Worm (Caenorhabditis elegans) whole organism, L4 larva: ENCODE data around the gene C33G3.4.
A peak's percentile ranks its signal among the peaks of the same experiment; 100 is the strongest.

ENCODE experiments used
- D1046.2 ChIP-seq: fragments of 200-800 bp; sonication (Bioruptor generic); IDR thresholded peaks from 2 replicates; pipeline ENCODE4 v1.3.6; 2022; ENCODE audit warnings: missing genetic modification characterization, missing compliant biosample characterization
- F10B5.3 ChIP-seq: sonication (generic microtip); optimal IDR thresholded peaks from 2 replicates; lab custom pipeline; 2016; ENCODE audit warnings: mild to moderate bottlenecking, missing genetic modification characterization, missing compliant biosample characterization
- F44E2.7 ChIP-seq: fragments of 200-800 bp; sonication (Bioruptor generic); IDR thresholded peaks from 2 replicates; pipeline ENCODE4 v2.1.2; 2022; ENCODE audit warnings: missing genetic modification characterization, missing compliant biosample characterization
- Y105C5A.15 ChIP-seq: fragments of 200-800 bp; sonication (Bioruptor generic); IDR thresholded peaks from 2 replicates; pipeline ENCODE4 v1.3.6; 2022; ENCODE audit warnings: missing genetic modification characterization, missing compliant biosample characterization
- ZK546.5 ChIP-seq, 2 experiments: sonication (generic microtip); optimal IDR thresholded peaks; 2 replicates each; lab custom pipeline; 2017; ENCODE audit warnings: missing biosample characterization in 2 of 2, missing genetic modification characterization in 2 of 2
- aha-1 ChIP-seq: fragments of 150-350 bp; peaks from one replicate; lab custom pipeline; 2014; ENCODE audit warnings: missing biosample characterization, missing genetic modification characterization
- aly-2 ChIP-seq: sonication (generic microtip); optimal IDR thresholded peaks from 2 replicates; lab custom pipeline; 2018; ENCODE audit warnings: missing biosample characterization, missing genetic modification characterization
- ama-1 ChIP-seq: fragments of 150-350 bp; optimal IDR thresholded peaks from 2 replicates; lab custom pipeline; 2014; ENCODE audit warnings: inconsistent platforms, mixed read lengths
- arid-1 ChIP-seq: fragments of 200-800 bp; sonication (Bioruptor generic); conservative IDR thresholded peaks from 2 replicates; pipeline ENCODE4 v1.3.6; 2022; ENCODE audit warnings: missing genetic modification reagents, missing genetic modification characterization, missing compliant biosample characterization
- ceh-20 ChIP-seq: fragments of 200-800 bp; sonication (Bioruptor generic); IDR thresholded peaks from 2 replicates; pipeline ENCODE4 v1.3.6; 2022; ENCODE audit warnings: missing genetic modification reagents, missing genetic modification characterization, missing compliant biosample characterization
- ces-1 ChIP-seq: fragments of 150-350 bp; sonication (generic microtip); optimal IDR thresholded peaks from 4 replicates; lab custom pipeline; 2014; ENCODE audit warnings: missing biosample characterization, missing genetic modification reagents, missing genetic modification characterization
- ctbp-1 ChIP-seq: fragments of 200-800 bp; sonication (Bioruptor generic); IDR thresholded peaks from 2 replicates; pipeline ENCODE4 v1.3.6; 2022; ENCODE audit warnings: missing genetic modification reagents, missing genetic modification characterization, missing compliant biosample characterization
- daf-16 ChIP-seq, 3 experiments: sonication (generic microtip); optimal IDR thresholded peaks; 2 replicates each; lab custom pipeline; 2016 to 2017; ENCODE audit warnings: missing genetic modification characterization in 3 of 3, missing genetic modification reagents in 3 of 3, mild to moderate bottlenecking in 2 of 3, missing compliant biosample characterization in 2 of 3, missing biosample characterization in 1 of 3, moderate library complexity in 1 of 3
- dmd-8 ChIP-seq: fragments of 200-800 bp; sonication (Bioruptor generic); IDR thresholded peaks from 2 replicates; pipeline ENCODE4 v1.3.6; 2022; ENCODE audit warnings: missing genetic modification characterization, missing compliant biosample characterization
- dmd-9 ChIP-seq: fragments of 200-800 bp; sonication (Bioruptor generic); IDR thresholded peaks from 2 replicates; pipeline ENCODE4 v1.3.6; 2022; ENCODE audit warnings: missing genetic modification reagents, missing genetic modification characterization, missing compliant biosample characterization
- egl-43 ChIP-seq: fragments of 200-800 bp; sonication (Bioruptor generic); IDR thresholded peaks from 2 replicates; pipeline ENCODE4 v1.3.6; 2022; ENCODE audit warnings: missing genetic modification reagents, missing genetic modification characterization, missing compliant biosample characterization
- fkh-10 ChIP-seq: fragments of 150-350 bp; optimal IDR thresholded peaks from 2 replicates; lab custom pipeline; 2014; ENCODE audit warnings: missing biosample characterization, missing genetic modification reagents, missing genetic modification characterization
- fos-1 ChIP-seq: fragments of 150-350 bp; optimal IDR thresholded peaks from 2 replicates; lab custom pipeline; 2014; ENCODE audit warnings: missing biosample characterization, missing genetic modification characterization
- hlh-11 ChIP-seq: fragments of 200-800 bp; sonication (Bioruptor generic); optimal IDR thresholded peaks from 2 replicates; lab custom pipeline; 2018; ENCODE audit warnings: mild to moderate bottlenecking, missing genetic modification characterization, missing compliant biosample characterization
- hlh-30 ChIP-seq: sonication (generic microtip); optimal IDR thresholded peaks from 2 replicates; lab custom pipeline; 2017; ENCODE audit warnings: antibody characterized with exemption, mild to moderate bottlenecking, missing genetic modification characterization, missing compliant biosample characterization; ENCODE audit not compliant: insufficient read depth
- hmg-1.1 ChIP-seq: fragments of 200-800 bp; sonication (Bioruptor generic); IDR thresholded peaks from 2 replicates; pipeline ENCODE4 v1.3.6; 2022; ENCODE audit warnings: missing genetic modification reagents, missing genetic modification characterization, missing compliant biosample characterization
- lin-15B ChIP-seq: fragments of 150-350 bp; sonication (generic microtip); optimal IDR thresholded peaks from 3 replicates; lab custom pipeline; 2014; ENCODE audit warnings: missing biosample characterization, missing genetic modification characterization
- lin-29 ChIP-seq: fragments of 200-800 bp; sonication (Bioruptor generic); IDR thresholded peaks from 2 replicates; pipeline ENCODE4 v1.3.6; 2022; ENCODE audit warnings: missing genetic modification reagents, missing genetic modification characterization, missing compliant biosample characterization
- lin-38 ChIP-seq: fragments of 200-800 bp; sonication (Bioruptor generic); IDR thresholded peaks from 2 replicates; pipeline ENCODE4 v1.3.6; 2022; ENCODE audit warnings: missing genetic modification reagents, missing genetic modification characterization, missing compliant biosample characterization
- lin-39 ChIP-seq: fragments of 150-350 bp; optimal IDR thresholded peaks from 2 replicates; lab custom pipeline; 2014; ENCODE audit warnings: missing biosample characterization, missing genetic modification reagents, missing genetic modification characterization
- madf-9 ChIP-seq: fragments of 200-800 bp; sonication (Bioruptor generic); conservative IDR thresholded peaks from 2 replicates; pipeline ENCODE4 v1.3.6; 2022; ENCODE audit warnings: missing genetic modification reagents, missing genetic modification characterization, missing compliant biosample characterization
- mep-1 ChIP-seq: fragments of 150-350 bp; sonication (generic microtip); optimal IDR thresholded peaks from 3 replicates; lab custom pipeline; 2014; ENCODE audit warnings: missing biosample characterization, missing genetic modification characterization
- mxl-2 ChIP-seq: fragments of 200-800 bp; sonication (Bioruptor generic); conservative IDR thresholded peaks from 2 replicates; pipeline ENCODE4 v1.3.6; 2022; ENCODE audit warnings: missing genetic modification reagents, missing genetic modification characterization, missing compliant biosample characterization
- nhr-11 ChIP-seq: fragments of 150-350 bp; optimal IDR thresholded peaks from 2 replicates; lab custom pipeline; 2014; ENCODE audit warnings: missing biosample characterization, missing genetic modification characterization
- nhr-237 ChIP-seq: sonication (generic microtip); optimal IDR thresholded peaks from 2 replicates; lab custom pipeline; 2017; ENCODE audit warnings: missing biosample characterization, missing genetic modification characterization
- nhr-25 ChIP-seq: sonication (generic microtip); optimal IDR thresholded peaks from 2 replicates; lab custom pipeline; 2017; ENCODE audit warnings: missing genetic modification characterization, mild to moderate bottlenecking, missing compliant biosample characterization, antibody characterized with exemption, moderate library complexity, borderline replicate concordance; ENCODE audit not compliant: insufficient read depth
- nhr-48 ChIP-seq: sonication (generic microtip); optimal IDR thresholded peaks from 2 replicates; lab custom pipeline; 2016; ENCODE audit warnings: mild to moderate bottlenecking, missing genetic modification characterization, missing compliant biosample characterization
- nhr-6 ChIP-seq: fragments of 150-350 bp; optimal IDR thresholded peaks from 2 replicates; lab custom pipeline; 2014; ENCODE audit warnings: missing biosample characterization, missing genetic modification characterization
- nhr-77 ChIP-seq: fragments of 150-350 bp; optimal IDR thresholded peaks from 2 replicates; lab custom pipeline; 2014; ENCODE audit warnings: missing biosample characterization, missing genetic modification characterization
- set-16 ChIP-seq: fragments of 200-800 bp; sonication (Bioruptor generic); IDR thresholded peaks from 2 replicates; pipeline ENCODE4 v1.3.6; 2022; ENCODE audit warnings: missing genetic modification reagents, missing genetic modification characterization, missing compliant biosample characterization
- skn-1 ChIP-seq: fragments of 150-350 bp; optimal IDR thresholded peaks from 2 replicates; lab custom pipeline; 2014; ENCODE audit warnings: missing biosample characterization, missing genetic modification characterization
- snpc-4 ChIP-seq: fragments of 150-350 bp; optimal IDR thresholded peaks from 2 replicates; lab custom pipeline; 2014; ENCODE audit warnings: missing biosample characterization, missing genetic modification characterization
- spr-1 ChIP-seq: sonication (generic microtip); optimal IDR thresholded peaks from 2 replicates; lab custom pipeline; 2016; ENCODE audit warnings: mild to moderate bottlenecking, missing genetic modification characterization, missing compliant biosample characterization
- spr-3 ChIP-seq: fragments of 200-800 bp; sonication (Bioruptor generic); optimal IDR thresholded peaks from 2 replicates; lab custom pipeline; 2018; ENCODE audit warnings: mild to moderate bottlenecking, missing genetic modification characterization, missing compliant biosample characterization
- tra-1 ChIP-seq: fragments of 200-800 bp; sonication (Bioruptor generic); IDR thresholded peaks from 2 replicates; pipeline ENCODE4 v1.3.6; 2022; ENCODE audit warnings: missing genetic modification reagents, missing genetic modification characterization, missing compliant biosample characterization
- unc-62 ChIP-seq, 3 experiments: fragments of 150-350 bp in 1 of 3; sonication (generic microtip); optimal IDR thresholded peaks in 2 of 3; peaks in 1 of 3; 1 replicate in 1 of 3; 2 replicates in 2 of 3; lab custom pipeline; 2014 to 2017; ENCODE audit warnings: missing biosample characterization in 3 of 3, missing genetic modification characterization in 3 of 3, missing genetic modification reagents in 3 of 3, missing genotype in 1 of 3
- vab-7 ChIP-seq: fragments of 200-800 bp; sonication (Bioruptor generic); IDR thresholded peaks from 2 replicates; pipeline ENCODE4 v1.3.6; 2022; ENCODE audit warnings: missing genetic modification reagents, missing genetic modification characterization, missing compliant biosample characterization

C33G3.4 gene

ce11 chrX:14033494-14033893 lies 37.5 kb upstream of the C33G3.4 start, which contains the start of gene arrd-25:
Gene arrd-25 (plus strand): TSS chrX:14033794.
- TF ChIP-seq unc-62 (GFP tag; optimal IDR thresholded peaks at IDR 0.05 in 1 of 2; lab: Kevin White, UChicago) (peak in 1 of 2 experiments; percentile 27), unc-62 (tag; optimal IDR thresholded peaks at IDR 0.05; lab: Kevin White, UChicago) (no peak), snpc-4 (tag; lab: Kevin White, UChicago) (no peak), hmg-1.1 (GFP tag; lab: Robert Waterston, UW) (no peak), dmd-8 (no peak)

ce11 chrX:14039293-14039692 lies 31.7 kb upstream of the C33G3.4 start:
- TF ChIP-seq nhr-25 (tag; lab: Kevin White, UChicago) (no peak), skn-1 (no peak), Y105C5A.15 (GFP tag; lab: Robert Waterston, UW) (no peak), arid-1 (GFP tag; lab: Robert Waterston, UW) (no peak), mxl-2 (GFP tag; lab: Robert Waterston, UW) (no peak), ces-1 (GFP tag; lab: Kevin White, UChicago) (no peak), spr-3 (GFP tag; lab: Kevin White, UChicago) (no peak), vab-7 (GFP tag; lab: Robert Waterston, UW) (no peak), ama-1 (lab: Kevin White, UChicago) (no peak)
- TF ChIP-seq, all 104 proteins: peak for 0

ce11 chrX:14044362-14044761 lies 26.6 kb upstream of the C33G3.4 start:
- peak; percentile 16 for TF ChIP-seq hlh-30 (tag; lab: Kevin White, UChicago)
- TF ChIP-seq ceh-20 (GFP tag; lab: Robert Waterston, UW) = peak; percentile 68
- no peak for TF ChIP-seq tra-1
- TF ChIP-seq hlh-11 (tag; lab: Kevin White, UChicago) = peak; percentile 12
- TF ChIP-seq spr-1 (tag; lab: Kevin White, UChicago) = no peak
- TF ChIP-seq nhr-11 (tag; lab: Kevin White, UChicago) = peak; percentile 25
- peak in 1 of 2 experiments; percentile 80 for TF ChIP-seq unc-62 (GFP tag; optimal IDR thresholded peaks at IDR 0.05 in 1 of 2; lab: Kevin White, UChicago)
- TF ChIP-seq unc-62 (tag; optimal IDR thresholded peaks at IDR 0.05; lab: Kevin White, UChicago) = no peak
- TF ChIP-seq aha-1 = peak; percentile 51
- TF ChIP-seq set-16 (GFP tag; lab: Robert Waterston, UW) = peak; percentile 46
- no peak for TF ChIP-seq F10B5.3

ce11 chrX:14047609-14048008 lies 23.4 kb upstream of the C33G3.4 start:
- TF ChIP-seq F10B5.3 (no peak), egl-43 (GFP tag; lab: Robert Waterston, UW) (no peak), hlh-11 (tag; lab: Kevin White, UChicago) (no peak), unc-62 (GFP tag; optimal IDR thresholded peaks at IDR 0.05 in 1 of 2; lab: Kevin White, UChicago) (peak in 1 of 2 experiments; percentile 8), unc-62 (tag; optimal IDR thresholded peaks at IDR 0.05; lab: Kevin White, UChicago) (no peak), ctbp-1 (GFP tag; lab: Robert Waterston, UW) (peak; percentile 58; the same call in 1 of the 2 replicates), fkh-10 (GFP tag; lab: Kevin White, UChicago) (peak; percentile 81), nhr-237 (tag; lab: Kevin White, UChicago) (no peak), D1046.2 (GFP tag; lab: Robert Waterston, UW) (no peak), nhr-6 (tag; lab: Kevin White, UChicago) (no peak)

ce11 chrX:14049235-14049634 lies 21.7 kb upstream of the C33G3.4 start, which contains the start of gene dyc-1:
Gene dyc-1 (plus strand): TSS chrX:14049535.
- TF ChIP-seq lin-15B (tag; lab: Kevin White, UChicago) = no peak
- TF ChIP-seq lin-29 (GFP tag; lab: Robert Waterston, UW) = no peak
- no peak for TF ChIP-seq hlh-30 (tag; lab: Kevin White, UChicago)
- no peak for TF ChIP-seq nhr-48
- TF ChIP-seq fos-1 (tag; lab: Kevin White, UChicago) = no peak
- no peak for TF ChIP-seq aly-2 (tag; lab: Kevin White, UChicago)
- TF ChIP-seq F44E2.7 = no peak
- no peak for TF ChIP-seq ZK546.5 (tag; optimal IDR thresholded peaks at IDR 0.05; lab: Kevin White, UChicago)
- TF ChIP-seq lin-38 (GFP tag; lab: Robert Waterston, UW) = no peak
- no peak for TF ChIP-seq D1046.2 (GFP tag; lab: Robert Waterston, UW)
- TF ChIP-seq lin-39 (tag; lab: Kevin White, UChicago) = no peak
- TF ChIP-seq mep-1 (tag; lab: Kevin White, UChicago) = no peak
- TF ChIP-seq madf-9 (GFP tag; lab: Robert Waterston, UW) = no peak
- no peak for TF ChIP-seq dmd-9 (GFP tag; lab: Robert Waterston, UW)
- no peak for TF ChIP-seq daf-16 (GFP tag; optimal IDR thresholded peaks at IDR 0.05; lab: Kevin White, UChicago)
- TF ChIP-seq daf-16 (tag; optimal IDR thresholded peaks at IDR 0.05; lab: Kevin White, UChicago) = no peak
- TF ChIP-seq nhr-77 = no peak
- no peak for TF ChIP-seq ctbp-1 (GFP tag; lab: Robert Waterston, UW)
- TF ChIP-seq nhr-237 (tag; lab: Kevin White, UChicago) = no peak
- TF ChIP-seq, all 104 proteins: peak for 0
